Fruit fly (Drosophila melanogaster): Measurements from ENCODE around the gene Cyp304a1.

Cyp304a1 gene

dm6 chr3R:13010905-13011620 lies 47.5 kb downstream of the Cyp304a1 start, which contains the start of gene CG8031 (continued):
- TF ChIP-seq prd (optimal IDR thresholded peaks at IDR 0.05) (no peak), prd (GFP tag; IDR thresholded peaks at IDR 0.05) (no peak), Bgb (GFP tag; IDR thresholded peaks at IDR 0.05; ENCODE audit: partially characterized antibody) (0 out of 2 replicates have a peak, but pooled peaks have one; percentile 17), lov (optimal IDR thresholded peaks at IDR 0.05) (no peak), lov (GFP tag; IDR thresholded peaks at IDR 0.05) (no peak), pita (GFP tag; optimal IDR thresholded peaks at IDR 0.05) (no peak), CG2120 (GFP tag; optimal IDR thresholded peaks at IDR 0.05) (no peak), CG4730 (GFP tag; IDR thresholded peaks at IDR 0.05) (no peak), CG11560 (tag; IDR thresholded peaks at IDR 0.05) (no peak), vfl (GFP tag; optimal IDR thresholded peaks at IDR 0.05) (no peak), CG2678 (tag; optimal IDR thresholded peaks at IDR 0.05) (no peak), exex (tag; optimal IDR thresholded peaks at IDR 0.05) (no peak), odd (GFP tag; optimal IDR thresholded peaks at IDR 0.05) (no peak), mld (GFP tag; IDR thresholded peaks at IDR 0.05; ENCODE audit: partially characterized antibody) (no peak), ab (GFP tag; optimal IDR thresholded peaks at IDR 0.05) (no peak), lola (GFP tag; optimal IDR thresholded peaks at IDR 0.05) (peak in 1 of 3 experiments; percentile 14), CrebB (tag; optimal IDR thresholded peaks at IDR 0.05) (no peak), CG9609 (GFP tag; optimal IDR thresholded peaks at IDR 0.05) (no peak)

- TF ChIP-seq CG2889 (GFP tag; IDR thresholded peaks at IDR 0.05) (no peak), Sry-δ (GFP tag; optimal IDR thresholded peaks at IDR 0.05) (no peak), phol (tag; optimal IDR thresholded peaks at IDR 0.05) (peak; percentile 96), nerfin-1 (tag; optimal IDR thresholded peaks at IDR 0.05) (peak; percentile 62), Bteb2 (GFP tag; optimal IDR thresholded peaks at IDR 0.05) (no peak), NFAT (GFP tag; IDR thresholded peaks at IDR 0.05) (0 out of 2 replicates have a peak, but pooled peaks have one; percentile 33), Adf1 (GFP tag; IDR thresholded peaks at IDR 0.05) (peak; percentile 23; the same call in 1 of the 2 replicates), Dek (tag; optimal IDR thresholded peaks at IDR 0.05) (no peak), abd-A (tag; optimal IDR thresholded peaks at IDR 0.05) (no peak), ap (GFP tag; IDR thresholded peaks at IDR 0.05) (no peak), Bgb (GFP tag; IDR thresholded peaks at IDR 0.05; ENCODE audit: partially characterized antibody) (peak; percentile 40; the same call in 1 of the 2 replicates), CG12659 (GFP tag; optimal IDR thresholded peaks at IDR 0.05) (peak; percentile 55), Poxn (GFP tag; IDR thresholded peaks at IDR 0.05) (no peak), Dp (GFP tag; optimal IDR thresholded peaks at IDR 0.05) (no peak), HLHmδ (GFP tag; optimal IDR thresholded peaks at IDR 0.05) (peak; percentile 47), CG34422 (GFP tag; IDR thresholded peaks at IDR 0.05) (peak; percentile 60; the same call in 1 of the 3 replicates), nom (GFP tag; optimal IDR thresholded peaks at IDR 0.05) (peak; percentile 63), CG15479 (GFP tag; optimal IDR thresholded peaks at IDR 0.05) (no peak), bowl (GFP tag; IDR thresholded peaks at IDR 0.05) (0 out of 2 replicates have a peak, but pooled peaks have one; percentile 9), ac (GFP tag; optimal IDR thresholded peaks at IDR 0.05) (no peak), sd (tag; optimal IDR thresholded peaks at IDR 0.05) (peak; percentile 88), grau (tag; optimal IDR thresholded peaks at IDR 0.05) (no peak), jing (GFP tag; optimal IDR thresholded peaks at IDR 0.05) (no peak), MESR4 (GFP tag; optimal IDR thresholded peaks at IDR 0.05) (peak; percentile 58), CG14710 (tag; optimal IDR thresholded peaks at IDR 0.05) (peak; percentile 14), CG32532 (GFP tag; IDR thresholded peaks at IDR 0.05) (no peak), caup (GFP tag; optimal IDR thresholded peaks at IDR 0.05; ENCODE audit: severe bottlenecking) (no peak), CG1647 (GFP tag; optimal IDR thresholded peaks at IDR 0.05) (no peak), Elba2 (GFP tag; optimal IDR thresholded peaks at IDR 0.05) (peak; percentile 4), chm (GFP tag; IDR thresholded peaks at IDR 0.05) (0 out of 2 replicates have a peak, but pooled peaks have one; percentile 7), CG13624 (GFP tag; optimal IDR thresholded peaks at IDR 0.05) (no peak), zf30C (GFP tag; optimal IDR thresholded peaks at IDR 0.05) (peak; percentile 24)
Observed at dm6 chr3R:13011621-13011963, 48.0 kb downstream of the Cyp304a1 start, which contains the start of gene CtBP. Gene CtBP, plus strand, starts transcription at chr3R:13011649.
